Worm (Caenorhabditis elegans) whole organism, young adult: ENCODE measurements around the gene C08A9.3.

ENCODE experiments used
- ama-1 ChIP-seq, 3 experiments: fragments of 150-350 bp in 1 of 3; sonication (generic microtip) in 2 of 3; optimal IDR thresholded peaks; 2 replicates each; lab custom pipeline; 2014 to 2018; ENCODE audit warnings: missing biosample characterization in 2 of 3, missing genetic modification characterization in 2 of 3, missing genetic modification reagents in 2 of 3
- athp-1 ChIP-seq: sonication (generic microtip); optimal IDR thresholded peaks from 2 replicates; lab custom pipeline; 2017; ENCODE audit warnings: mild to moderate bottlenecking, missing genetic modification characterization, missing compliant biosample characterization
- mxl-1 ChIP-seq: sonication (generic microtip); optimal IDR thresholded peaks from 2 replicates; lab custom pipeline; 2016; ENCODE audit warnings: missing genetic modification characterization, missing compliant biosample characterization
- nfya-1 ChIP-seq: sonication (generic microtip); optimal IDR thresholded peaks from 2 replicates; lab custom pipeline; 2017; ENCODE audit warnings: antibody characterized with exemption, missing compliant biosample characterization, missing genetic modification characterization, borderline replicate concordance; ENCODE audit not compliant: insufficient read depth
- snpc-4 ChIP-seq, 5 experiments: fragments of 150-350 bp in 1 of 5; sonication (generic microtip) in 4 of 5; optimal IDR thresholded peaks; 2 replicates each; lab custom pipeline; 2014 to 2018; ENCODE audit warnings: missing genetic modification characterization in 5 of 5, missing biosample characterization in 3 of 5, antibody characterized with exemption in 2 of 5, mild to moderate bottlenecking in 2 of 5, missing compliant biosample characterization in 2 of 5, missing genotype in 2 of 5, moderate library complexity in 2 of 5, missing genetic modification reagents in 1 of 5

ce11 chrX:17135704-17136103 is 42.6 kb upstream of the C08A9.3 start:
- TF ChIP-seq mxl-1 (no peak), athp-1 (tag; lab: Kevin White, UChicago) (no peak), ama-1 (optimal IDR thresholded peaks at IDR 0.05; lab: Kevin White, UChicago) (no peak), ama-1 (GFP tag; optimal IDR thresholded peaks at IDR 0.05; lab: Kevin White, UChicago) (no peak), snpc-4 (GFP tag; optimal IDR thresholded peaks at IDR 0.05; lab: Kevin White, UChicago) (no peak), snpc-4 (tag; optimal IDR thresholded peaks at IDR 0.05; lab: Kevin White, UChicago) (no peak), nfya-1 (tag; lab: Kevin White, UChicago) (no peak)
